Fruit fly (Drosophila melanogaster) whole organism, prepupa: ENCODE results near the gene TpnC25D.

Source experiments
- CG10631 ChIP-seq: fragments of 200-800 bp; sonication (Bioruptor generic); optimal IDR thresholded peaks from 2 replicates; lab custom pipeline; 2016; ENCODE audit warnings: missing biosample characterization, missing genetic modification characterization
- CG10669 ChIP-seq: fragments of 200-800 bp; sonication (Bioruptor generic); optimal IDR thresholded peaks from 3 replicates; lab custom pipeline; 2018; ENCODE audit warnings: missing biosample characterization, mild to moderate bottlenecking, missing genetic modification characterization, moderate library complexity
- CG11294 ChIP-seq: fragments of 200-800 bp; sonication (Bioruptor generic); IDR thresholded peaks from 2 replicates; pipeline ENCODE4 v1.3.6; 2022; ENCODE audit warnings: missing biosample characterization, missing genetic modification characterization
- CG15336 ChIP-seq: fragments of 200-800 bp; sonication (Bioruptor generic); IDR thresholded peaks from 2 replicates; pipeline ENCODE4 v1.3.6; 2022; ENCODE audit warnings: missing biosample characterization, missing genetic modification characterization
- CG3919 ChIP-seq: fragments of 200-800 bp; sonication (Bioruptor generic); optimal IDR thresholded peaks from 3 replicates; lab custom pipeline; 2016; ENCODE audit warnings: missing biosample characterization, missing genetic modification characterization
- CG6276 ChIP-seq: fragments of 200-800 bp; sonication (Bioruptor generic); optimal IDR thresholded peaks from 2 replicates; lab custom pipeline; 2017; ENCODE audit warnings: missing biosample characterization, mild to moderate bottlenecking, missing genetic modification characterization
- CG6808 ChIP-seq: fragments of 200-800 bp; sonication (Bioruptor generic); optimal IDR thresholded peaks from 3 replicates; lab custom pipeline; 2017; ENCODE audit warnings: missing biosample characterization, missing genetic modification characterization, mild to moderate bottlenecking, moderate library complexity, missing genetic modification reagents
- CG6854 ChIP-seq: fragments of 200-800 bp; sonication (Bioruptor generic); optimal IDR thresholded peaks from 2 replicates; lab custom pipeline; 2017; ENCODE audit warnings: missing biosample characterization, mild to moderate bottlenecking, missing genetic modification characterization
- CG7368 ChIP-seq: fragments of 200-800 bp; sonication (Bioruptor generic); optimal IDR thresholded peaks from 3 replicates; lab custom pipeline; 2016; ENCODE audit warnings: missing biosample characterization, missing genetic modification characterization
- CG9139 ChIP-seq: fragments of 200-800 bp; sonication (Bioruptor generic); optimal IDR thresholded peaks from 3 replicates; lab custom pipeline; 2017; ENCODE audit warnings: missing biosample characterization, mild to moderate bottlenecking, missing genetic modification characterization
- Eip93F ChIP-seq: fragments of 200-800 bp; sonication (Bioruptor generic); optimal IDR thresholded peaks from 2 replicates; lab custom pipeline; 2016; ENCODE audit warnings: missing biosample characterization, mild to moderate bottlenecking, missing genetic modification characterization
- Ets96B ChIP-seq: fragments of 200-800 bp; optimal IDR thresholded peaks from 2 replicates; lab custom pipeline; 2019; ENCODE audit warnings: missing biosample characterization, mild to moderate bottlenecking, missing genetic modification characterization, moderate library complexity
- Hr39 ChIP-seq: fragments of 200-800 bp; sonication (Bioruptor generic); optimal IDR thresholded peaks from 2 replicates; lab custom pipeline; 2016; ENCODE audit warnings: missing biosample characterization, missing genetic modification characterization
- Lpt ChIP-seq: fragments of 200-800 bp; sonication (Bioruptor generic); optimal IDR thresholded peaks from 3 replicates; lab custom pipeline; 2016; ENCODE audit warnings: missing biosample characterization, missing genetic modification characterization
- OdsH ChIP-seq: fragments of 200-800 bp; sonication (Bioruptor generic); optimal IDR thresholded peaks from 3 replicates; lab custom pipeline; 2016; ENCODE audit warnings: missing biosample characterization, missing genetic modification characterization
- Smox ChIP-seq: fragments of 200-800 bp; sonication (Bioruptor generic); optimal IDR thresholded peaks from 3 replicates; lab custom pipeline; 2016; ENCODE audit warnings: missing biosample characterization, missing genetic modification characterization
- achi ChIP-seq: fragments of 200-800 bp; sonication (Bioruptor generic); optimal IDR thresholded peaks from 3 replicates; lab custom pipeline; 2016; ENCODE audit warnings: missing biosample characterization, missing genetic modification characterization
- cyc ChIP-seq: fragments of 200-800 bp; sonication (Bioruptor generic); optimal IDR thresholded peaks from 3 replicates; lab custom pipeline; 2016; ENCODE audit warnings: missing biosample characterization, missing genetic modification characterization
- eg ChIP-seq: fragments of 200-800 bp; sonication (Bioruptor generic); IDR thresholded peaks from 3 replicates; pipeline ENCODE4 v1.3.6; 2022; ENCODE audit warnings: missing biosample characterization, missing genetic modification characterization
- esn ChIP-seq: fragments of 200-800 bp; sonication (Bioruptor generic); optimal IDR thresholded peaks from 2 replicates; lab custom pipeline; 2016; ENCODE audit warnings: missing biosample characterization, mild to moderate bottlenecking, missing genetic modification characterization, moderate library complexity
- fd85E ChIP-seq: fragments of 200-800 bp; sonication (Bioruptor generic); optimal IDR thresholded peaks from 3 replicates; lab custom pipeline; 2016; ENCODE audit warnings: missing biosample characterization, missing genetic modification characterization
- fkh ChIP-seq: fragments of 200-800 bp; sonication (Bioruptor generic); optimal IDR thresholded peaks from 3 replicates; lab custom pipeline; 2017; ENCODE audit warnings: missing biosample characterization, mild to moderate bottlenecking, missing genetic modification characterization, moderate library complexity
- salr ChIP-seq, 2 experiments: fragments of 200-800 bp; sonication (Bioruptor generic); optimal IDR thresholded peaks; 3 replicates each; lab custom pipeline; 2016 to 2018; ENCODE audit warnings: missing biosample characterization in 2 of 2, missing genetic modification characterization in 2 of 2, mild to moderate bottlenecking in 1 of 2
- svp ChIP-seq: fragments of 200-800 bp; sonication (Bioruptor generic); peaks from one replicate; lab custom pipeline; 2016; ENCODE audit warnings: missing biosample characterization, missing genetic modification characterization

The TpnC25D gene

dm6 chr2L:5216442-5216841, at the start of gene TpnC25D, which contains the start of gene CG14034:
Gene TpnC25D (plus strand): TSS chr2L:5216701.
Gene CG14034 (minus strand): TSS chr2L:5216542.
- TF ChIP-seq CG10669 (GFP tag; lab: Kevin White, UChicago) (no peak), Smox (no peak), CG15336 (GFP tag; lab: Robert Waterston, UW) (no peak), eg (GFP tag; lab: Robert Waterston, UW) (no peak), CG6854 (GFP tag; lab: Kevin White, UChicago) (no peak), CG10631 (GFP tag; lab: Kevin White, UChicago) (no peak)
- TF ChIP-seq, all 60 proteins: peak for 0

dm6 chr2L:5186543-5186942, 30.0 kb upstream of the TpnC25D start:
- no peak for TF ChIP-seq OdsH (GFP tag; lab: Kevin White, UChicago)
- peak; percentile 77 for TF ChIP-seq svp (GFP tag; lab: Kevin White, UChicago)
- TF ChIP-seq Lpt (GFP tag; lab: Kevin White, UChicago) = peak; percentile 59

dm6 chr2L:5195639-5196038, 20.9 kb upstream of the TpnC25D start:
- no peak for TF ChIP-seq CG6854 (GFP tag; lab: Kevin White, UChicago)
- TF ChIP-seq, all 60 proteins: peak for 0

dm6 chr2L:5196684-5197083, 19.8 kb upstream of the TpnC25D start:
- no peak for TF ChIP-seq Ets96B (tag; lab: Kevin White, UChicago)
- TF ChIP-seq fkh (GFP tag; lab: Kevin White, UChicago) = peak; percentile 91
- TF ChIP-seq cyc = no peak

- TF ChIP-seq fd85E (GFP tag; lab: Kevin White, UChicago) = no peak
- TF ChIP-seq CG3919 (GFP tag; lab: Kevin White, UChicago) = no peak
- no peak for TF ChIP-seq OdsH (GFP tag; lab: Kevin White, UChicago)
- TF ChIP-seq svp (GFP tag; lab: Kevin White, UChicago) = peak; percentile 81
- no peak for TF ChIP-seq Hr39 (GFP tag; lab: Kevin White, UChicago)
Measured at dm6 chr2L:5197200-5197599, 19.3 kb upstream of the TpnC25D start.

dm6 chr2L:5206964-5207585, 9.4 kb upstream of the TpnC25D start, which contains the start of gene Cyp28d2:
Gene Cyp28d2 (plus strand): TSS chr2L:5207267.
- no peak for TF ChIP-seq salr (GFP tag; optimal IDR thresholded peaks at IDR 0.05; lab: Kevin White, UChicago)

dm6 chr2L:5208581-5208980, 7.9 kb upstream of the TpnC25D start:
- TF ChIP-seq CG7368 (GFP tag; lab: Kevin White, UChicago) (no peak), achi (GFP tag; lab: Kevin White, UChicago) (no peak), CG9139 (GFP tag; lab: Kevin White, UChicago) (no peak), CG6808 (GFP tag; lab: Kevin White, UChicago) (no peak), CG15336 (GFP tag; lab: Robert Waterston, UW) (no peak), CG6276 (GFP tag; lab: Kevin White, UChicago) (no peak), CG11294 (GFP tag; lab: Robert Waterston, UW) (no peak), Eip93F (GFP tag; lab: Kevin White, UChicago) (no peak), cyc (no peak), Ets96B (tag; lab: Kevin White, UChicago) (no peak)

dm6 chr2L:5209244-5210144, 7.0 kb upstream of the TpnC25D start:
- TF ChIP-seq CG6854 (GFP tag; lab: Kevin White, UChicago) (no peak), esn (GFP tag; lab: Kevin White, UChicago) (peak; percentile 3), CG7368 (GFP tag; lab: Kevin White, UChicago) (no peak)
